Fruit fly (Drosophila melanogaster): Measurements from ENCODE around the gene NimB4.

Gene NimB4

dm6 chr2L:13960399-13960798 lies 9.4 kb downstream of the NimB4 start:
- TF ChIP-seq Myc (optimal IDR thresholded peaks at IDR 0.05) (peak; percentile 7), Dif (GFP tag; optimal IDR thresholded peaks at IDR 0.05; ENCODE audit: partially characterized antibody) (peak; percentile 34), Rel (GFP tag; optimal IDR thresholded peaks at IDR 0.05) (no peak), Rel (tag; optimal IDR thresholded peaks at IDR 0.05) (no peak)

- TF ChIP-seq jim (GFP tag; optimal IDR thresholded peaks at IDR 0.05) (no peak), rgr (GFP tag; optimal IDR thresholded peaks at IDR 0.05) (no peak), brk (GFP tag; optimal IDR thresholded peaks at IDR 0.05) (no peak), Hr83 (GFP tag; optimal IDR thresholded peaks at IDR 0.05; ENCODE audit: poor library complexity, severe bottlenecking) (no peak), Dif (GFP tag; optimal IDR thresholded peaks at IDR 0.05; ENCODE audit: partially characterized antibody) (no peak), dsf (GFP tag; optimal IDR thresholded peaks at IDR 0.05; ENCODE audit: borderline replicate concordance) (no peak), h (GFP tag; optimal IDR thresholded peaks at IDR 0.05) (no peak), Hnf4 (GFP tag; optimal IDR thresholded peaks at IDR 0.05) (no peak)
These were observed 12.5 kb downstream of the NimB4 start, which contains the start of gene NimA for dm6 chr2L:13957239-13957638. Gene NimA, plus strand, starts transcription at chr2L:13957539.

DNA sequence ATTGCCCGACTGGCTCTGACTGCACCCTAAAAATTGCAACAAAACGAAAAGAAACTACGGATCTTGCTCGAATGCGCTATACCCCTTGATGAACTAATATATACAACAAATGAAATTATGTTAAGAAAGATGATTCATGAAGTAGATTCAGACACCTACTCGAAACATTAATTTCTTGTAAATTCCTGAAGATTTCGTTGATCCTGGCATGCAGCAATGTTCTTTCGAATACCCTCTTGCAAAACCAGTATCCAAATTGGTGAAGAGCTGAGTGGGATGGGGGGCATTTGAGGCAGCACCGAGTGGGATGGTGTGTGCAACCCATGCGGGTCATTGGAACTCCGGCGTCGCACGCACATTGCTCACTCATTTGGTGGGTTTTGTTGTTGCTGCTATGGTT lies 14.0 kb downstream of the NimB4 start:
- TF ChIP-seq lola (GFP tag; optimal IDR thresholded peaks at IDR 0.05) (no peak), fru (GFP tag; optimal IDR thresholded peaks at IDR 0.05) (peak; percentile 97), HLH106 (tag; optimal IDR thresholded peaks at IDR 0.05) (peak; percentile 98), rgr (GFP tag; optimal IDR thresholded peaks at IDR 0.05) (peak; percentile 96), Mio (GFP tag; optimal IDR thresholded peaks at IDR 0.05) (peak; percentile 72), usp (GFP tag; optimal IDR thresholded peaks at IDR 0.05) (no peak), dmrt93B (GFP tag; optimal IDR thresholded peaks at IDR 0.05) (peak; percentile 95), N (GFP tag; optimal IDR thresholded peaks at IDR 0.05) (no peak), dl (GFP tag; optimal IDR thresholded peaks at IDR 0.05; ENCODE audit: insufficient read depth in 1 of 2, partially characterized antibody in 2 of 2) (no peak), CG32264 (GFP tag; optimal IDR thresholded peaks at IDR 0.05) (peak; percentile 84), Vsx2 (GFP tag; optimal IDR thresholded peaks at IDR 0.05; ENCODE audit: partially characterized antibody) (no peak), Hr83 (GFP tag; optimal IDR thresholded peaks at IDR 0.05; ENCODE audit: poor library complexity, severe bottlenecking) (no peak), GATAd (GFP tag; optimal IDR thresholded peaks at IDR 0.05) (peak; percentile 87), foxo (GFP tag; optimal IDR thresholded peaks at IDR 0.05) (peak; percentile 29 to 97), Hr78 (GFP tag; optimal IDR thresholded peaks at IDR 0.05) (no peak), h (GFP tag; optimal IDR thresholded peaks at IDR 0.05) (peak; percentile 95), jim (GFP tag; optimal IDR thresholded peaks at IDR 0.05) (no peak), sv (GFP tag; optimal IDR thresholded peaks at IDR 0.05) (no peak), Dfd (GFP tag; optimal IDR thresholded peaks at IDR 0.05) (no peak), Hnf4 (GFP tag; optimal IDR thresholded peaks at IDR 0.05) (peak; percentile 97), Abd-B (GFP tag; optimal IDR thresholded peaks at IDR 0.05) (no peak), Myc (optimal IDR thresholded peaks at IDR 0.05) (no peak), CrebA (GFP tag; optimal IDR thresholded peaks at IDR 0.05; ENCODE audit: borderline replicate concordance) (peak; percentile 78), woc (GFP tag; optimal IDR thresholded peaks at IDR 0.05) (peak; percentile 95), CG9705 (GFP tag; optimal IDR thresholded peaks at IDR 0.05) (peak; percentile 72), sage (GFP tag; optimal IDR thresholded peaks at IDR 0.05) (peak; percentile 88), tai (GFP tag; optimal IDR thresholded peaks at IDR 0.05) (peak; percentile 96), pan (optimal IDR thresholded peaks at IDR 0.05) (peak; percentile 58), br (GFP tag; optimal IDR thresholded peaks at IDR 0.05) (peak; percentile 97), OdsH (GFP tag; optimal IDR thresholded peaks at IDR 0.05) (peak; percentile 97), Dif (GFP tag; optimal IDR thresholded peaks at IDR 0.05; ENCODE audit: partially characterized antibody) (peak; percentile 29), Rel (GFP tag; optimal IDR thresholded peaks at IDR 0.05) (peak; percentile 74), Rel (tag; optimal IDR thresholded peaks at IDR 0.05) (peak; percentile 72), Jra (GFP tag; optimal IDR thresholded peaks at IDR 0.05) (peak; percentile 95), Sp1 (GFP tag; optimal IDR thresholded peaks at IDR 0.05) (peak; percentile 96), ey (GFP tag; optimal IDR thresholded peaks at IDR 0.05) (peak; percentile 98), dsf (GFP tag; optimal IDR thresholded peaks at IDR 0.05; ENCODE audit: borderline replicate concordance) (peak; percentile 88), brk (GFP tag; optimal IDR thresholded peaks at IDR 0.05) (peak; percentile 95), psq (GFP tag; optimal IDR thresholded peaks at IDR 0.05) (peak; percentile 93)

Data from whole organism, wandering third instar larva.